Worm (Caenorhabditis elegans) whole organism, L1 larva: ENCODE measurements around the gene acd-3.

Source experiments
- C04F5.9 ChIP-seq: sonication (generic microtip); optimal IDR thresholded peaks from 2 replicates; lab custom pipeline; 2016; ENCODE audit warnings: missing genetic modification characterization, missing compliant biosample characterization
- C34B4.2 ChIP-seq: sonication (generic microtip); optimal IDR thresholded peaks from 2 replicates; lab custom pipeline; 2017; ENCODE audit warnings: mild to moderate bottlenecking, missing genetic modification characterization, missing compliant biosample characterization
- Y116A8C.19 ChIP-seq: sonication (generic microtip); optimal IDR thresholded peaks from 2 replicates; lab custom pipeline; 2016; ENCODE audit warnings: missing compliant biosample characterization, missing genetic modification characterization, borderline replicate concordance
- aha-1 ChIP-seq: fragments of 150-350 bp; optimal IDR thresholded peaks from 2 replicates; lab custom pipeline; 2014; ENCODE audit warnings: missing biosample characterization, missing genetic modification characterization
- alr-1 ChIP-seq: fragments of 200-800 bp; sonication (Bioruptor generic); optimal IDR thresholded peaks from 2 replicates; lab custom pipeline; 2018; ENCODE audit warnings: borderline replicate concordance, mild to moderate bottlenecking, missing genetic modification characterization, missing compliant biosample characterization
- blmp-1 ChIP-seq: fragments of 150-350 bp; optimal IDR thresholded peaks from 2 replicates; lab custom pipeline; 2014; ENCODE audit warnings: missing biosample characterization, missing genetic modification characterization
- ceh-8 ChIP-seq: fragments of 200-800 bp; sonication (Bioruptor generic); optimal IDR thresholded peaks from 2 replicates; lab custom pipeline; 2018; ENCODE audit warnings: mild to moderate bottlenecking, missing genetic modification characterization, moderate library complexity, missing compliant biosample characterization
- ceh-88 ChIP-seq: fragments of 200-800 bp; sonication (Bioruptor generic); IDR thresholded peaks from 2 replicates; pipeline ENCODE4 v1.3.6; 2022; ENCODE audit warnings: missing genetic modification characterization, missing compliant biosample characterization
- ceh-90 ChIP-seq: sonication (generic microtip); optimal IDR thresholded peaks from 2 replicates; lab custom pipeline; 2016; ENCODE audit warnings: missing genetic modification characterization, missing compliant biosample characterization
- dpl-1 ChIP-seq, 3 experiments: fragments of 150-350 bp in 2 of 3; sonication (generic microtip) in 1 of 3; optimal IDR thresholded peaks; 2 replicates each; lab custom pipeline; 2014 to 2017; ENCODE audit warnings: missing biosample characterization in 3 of 3, missing genetic modification characterization in 3 of 3, missing genetic modification reagents in 3 of 3
- dsc-1 ChIP-seq: sonication (generic microtip); optimal IDR thresholded peaks from 2 replicates; lab custom pipeline; 2016; ENCODE audit warnings: mild to moderate bottlenecking, missing genetic modification characterization, missing compliant biosample characterization
- efl-1 ChIP-seq, 4 experiments: fragments of 150-350 bp; optimal IDR thresholded peaks in 3 of 4; peaks in 1 of 4; 1 replicate in 1 of 4; 2 replicates in 3 of 4; lab custom pipeline; 2014; ENCODE audit warnings: missing biosample characterization in 2 of 4, missing genetic modification characterization in 2 of 4, missing genetic modification reagents in 2 of 4
- egl-27 ChIP-seq, 2 experiments: fragments of 150-350 bp in 1 of 2; sonication (generic microtip); optimal IDR thresholded peaks; 3 replicates each; lab custom pipeline; 2017 to 2018; ENCODE audit warnings: missing biosample characterization in 2 of 2, missing genetic modification characterization in 2 of 2, missing genetic modification reagents in 2 of 2
- elt-2 ChIP-seq: sonication (generic microtip); optimal IDR thresholded peaks from 2 replicates; lab custom pipeline; 2016; ENCODE audit warnings: missing genetic modification characterization, mild to moderate bottlenecking, inconsistent platforms, missing compliant biosample characterization, missing genetic modification reagents
- elt-3 ChIP-seq, 6 experiments: fragments of 150-350 bp in 1 of 6; sonication (generic microtip); optimal IDR thresholded peaks; 2 replicates each; lab custom pipeline; 2017 to 2018; ENCODE audit warnings: missing biosample characterization in 6 of 6, missing genetic modification characterization in 6 of 6, inconsistent platforms in 1 of 6
- fos-1 ChIP-seq: fragments of 150-350 bp; optimal IDR thresholded peaks from 2 replicates; lab custom pipeline; 2014; ENCODE audit warnings: missing biosample characterization, missing genetic modification characterization
- hlh-17 ChIP-seq: fragments of 200-800 bp; sonication (Bioruptor generic); optimal IDR thresholded peaks from 2 replicates; lab custom pipeline; 2018; ENCODE audit warnings: missing genetic modification characterization, mild to moderate bottlenecking, missing compliant biosample characterization, moderate library complexity, borderline replicate concordance
- hpl-2 ChIP-seq: fragments of 150-350 bp; optimal IDR thresholded peaks from 2 replicates; lab custom pipeline; 2014; ENCODE audit warnings: missing biosample characterization, missing genetic modification reagents, missing genetic modification characterization
- irx-1 ChIP-seq: sonication (generic microtip); optimal IDR thresholded peaks from 2 replicates; lab custom pipeline; 2016; ENCODE audit warnings: missing genetic modification characterization, missing compliant biosample characterization
- lin-13 ChIP-seq: fragments of 150-350 bp; optimal IDR thresholded peaks from 2 replicates; lab custom pipeline; 2014; ENCODE audit warnings: missing biosample characterization, missing genetic modification reagents, missing genetic modification characterization
- lin-14 ChIP-seq: fragments of 200-800 bp; sonication (Bioruptor generic); optimal IDR thresholded peaks from 2 replicates; lab custom pipeline; 2018; ENCODE audit warnings: mild to moderate bottlenecking, missing genetic modification characterization, moderate library complexity, missing compliant biosample characterization
- lin-39 ChIP-seq: fragments of 150-350 bp; optimal IDR thresholded peaks from 2 replicates; lab custom pipeline; 2014; ENCODE audit warnings: missing biosample characterization, missing genetic modification reagents, missing genetic modification characterization
- lir-3 ChIP-seq: sonication (generic microtip); optimal IDR thresholded peaks from 2 replicates; lab custom pipeline; 2016; ENCODE audit warnings: mild to moderate bottlenecking, missing genetic modification characterization, moderate library complexity, missing compliant biosample characterization; ENCODE audit not compliant: poor library complexity
- mef-2 ChIP-seq: fragments of 150-350 bp; optimal IDR thresholded peaks from 2 replicates; lab custom pipeline; 2014; ENCODE audit warnings: missing biosample characterization, missing genetic modification characterization
- nhr-11 ChIP-seq: fragments of 150-350 bp; optimal IDR thresholded peaks from 2 replicates; lab custom pipeline; 2014; ENCODE audit warnings: missing biosample characterization, missing genetic modification characterization
- nhr-12 ChIP-seq: sonication (generic microtip); optimal IDR thresholded peaks from 2 replicates; lab custom pipeline; 2017; ENCODE audit warnings: missing biosample characterization, missing genetic modification characterization
- nhr-19 ChIP-seq: fragments of 200-800 bp; sonication (Bioruptor generic); conservative IDR thresholded peaks from 2 replicates; pipeline ENCODE4 v1.3.6; 2022; ENCODE audit warnings: missing genetic modification characterization, missing compliant biosample characterization
- nhr-76 ChIP-seq: sonication (generic microtip); optimal IDR thresholded peaks from 2 replicates; lab custom pipeline; 2017; ENCODE audit warnings: missing biosample characterization, missing genetic modification characterization
- nhr-90 ChIP-seq: sonication (generic microtip); optimal IDR thresholded peaks from 2 replicates; lab custom pipeline; 2016; ENCODE audit warnings: mild to moderate bottlenecking, missing genetic modification characterization, missing compliant biosample characterization; ENCODE audit not compliant: poor library complexity
- rnt-1 ChIP-seq: sonication (generic microtip); optimal IDR thresholded peaks from 2 replicates; lab custom pipeline; 2016; ENCODE audit warnings: mild to moderate bottlenecking, missing genetic modification characterization, moderate library complexity, missing compliant biosample characterization
- sox-4 ChIP-seq: sonication (generic microtip); optimal IDR thresholded peaks from 2 replicates; lab custom pipeline; 2016; ENCODE audit warnings: missing genetic modification characterization, missing compliant biosample characterization
- sup-37 ChIP-seq: fragments of 200-800 bp; sonication (Bioruptor generic); optimal IDR thresholded peaks from 2 replicates; lab custom pipeline; 2018; ENCODE audit warnings: mild to moderate bottlenecking, missing genetic modification characterization, missing compliant biosample characterization
- tbx-2 ChIP-seq: sonication (generic microtip); optimal IDR thresholded peaks from 2 replicates; lab custom pipeline; 2016; ENCODE audit warnings: missing genetic modification characterization, missing compliant biosample characterization
- unc-30 ChIP-seq: sonication (generic microtip); optimal IDR thresholded peaks from 2 replicates; lab custom pipeline; 2017; ENCODE audit warnings: missing biosample characterization, missing genetic modification characterization
- ztf-4 ChIP-seq: fragments of 150-350 bp; optimal IDR thresholded peaks from 2 replicates; lab custom pipeline; 2014; ENCODE audit warnings: missing biosample characterization, missing genetic modification characterization

acd-3 gene

ce11 chrX:14872817-14873469, 23.9 kb downstream of the acd-3 start, which contains the start of gene F31F6.3:
Gene F31F6.3, minus strand, starts transcription at chrX:14872867.
- TF ChIP-seq C34B4.2 (tag; lab: Kevin White, UChicago) (no peak), nhr-11 (tag; lab: Kevin White, UChicago) (no peak), aha-1 (no peak)

ce11 chrX:14875668-14876067, 26.6 kb downstream of the acd-3 start, which contains the start of gene sssh-1:
Gene sssh-1, plus strand, starts transcription at chrX:14875968.
- TF ChIP-seq hpl-2 (GFP tag; lab: Kevin White, UChicago) (no peak), dpl-1 (GFP tag; optimal IDR thresholded peaks at IDR 0.05; lab: Kevin White, UChicago) (no peak), lin-14 (GFP tag; lab: Kevin White, UChicago) (no peak), nhr-76 (tag; lab: Kevin White, UChicago) (no peak), C34B4.2 (tag; lab: Kevin White, UChicago) (no peak), hlh-17 (GFP tag; lab: Kevin White, UChicago) (no peak), nhr-19 (GFP tag; lab: Robert Waterston, UW) (no peak), efl-1 (optimal IDR thresholded peaks at IDR 0.05; lab: Kevin White, UChicago) (no peak), efl-1 (GFP tag; optimal IDR thresholded peaks at IDR 0.05 in 1 of 2; lab: Kevin White, UChicago) (no peak), mef-2 (tag; lab: Kevin White, UChicago) (no peak), lin-13 (no peak), lin-39 (tag; lab: Kevin White, UChicago) (no peak), rnt-1 (tag; lab: Kevin White, UChicago) (no peak), Y116A8C.19 (tag; lab: Kevin White, UChicago) (no peak), lir-3 (no peak), irx-1 (tag; lab: Kevin White, UChicago) (no peak), sox-4 (tag; lab: Kevin White, UChicago) (no peak), alr-1 (tag; lab: Kevin White, UChicago) (no peak), fos-1 (no peak)

ce11 chrX:14877691-14878090, 28.6 kb downstream of the acd-3 start:
- no peak for TF ChIP-seq ceh-90 (tag; lab: Kevin White, UChicago)

ce11 chrX:14881119-14881518, 32.0 kb downstream of the acd-3 start, which contains the start of gene flp-8:
Gene flp-8, plus strand, starts transcription at chrX:14881419.
- TF ChIP-seq sup-37 (GFP tag; lab: Kevin White, UChicago) (no peak), nhr-12 (no peak), dsc-1 (tag; lab: Kevin White, UChicago) (no peak), ztf-4 (no peak), elt-2 (tag; lab: Kevin White, UChicago) (no peak), egl-27 (tag; optimal IDR thresholded peaks at IDR 0.05; lab: Kevin White, UChicago) (no peak), unc-30 (no peak), ceh-88 (GFP tag; lab: Robert Waterston, UW) (no peak), C04F5.9 (tag; lab: Kevin White, UChicago) (no peak), ceh-8 (no peak), tbx-2 (tag; lab: Kevin White, UChicago) (no peak), nhr-19 (GFP tag; lab: Robert Waterston, UW) (no peak), Y116A8C.19 (tag; lab: Kevin White, UChicago) (no peak), nhr-90 (no peak)
- TF ChIP-seq, all 84 proteins: peak for 0

- TF ChIP-seq efl-1 (optimal IDR thresholded peaks at IDR 0.05; lab: Kevin White, UChicago) (no peak), efl-1 (GFP tag; optimal IDR thresholded peaks at IDR 0.05 in 1 of 2; lab: Kevin White, UChicago) (no peak), blmp-1 (tag; lab: Kevin White, UChicago) (peak; percentile 88), elt-3 (tag; optimal IDR thresholded peaks at IDR 0.05; lab: Kevin White, UChicago) (peak in 1 of 6 experiments; percentile 32), hpl-2 (GFP tag; lab: Kevin White, UChicago) (no peak)
Measured at ce11 chrX:14885855-14886254, 36.8 kb downstream of the acd-3 start.
